Worm (Caenorhabditis elegans): ENCODE measurements around the gene W06A7.4.

DNA sequence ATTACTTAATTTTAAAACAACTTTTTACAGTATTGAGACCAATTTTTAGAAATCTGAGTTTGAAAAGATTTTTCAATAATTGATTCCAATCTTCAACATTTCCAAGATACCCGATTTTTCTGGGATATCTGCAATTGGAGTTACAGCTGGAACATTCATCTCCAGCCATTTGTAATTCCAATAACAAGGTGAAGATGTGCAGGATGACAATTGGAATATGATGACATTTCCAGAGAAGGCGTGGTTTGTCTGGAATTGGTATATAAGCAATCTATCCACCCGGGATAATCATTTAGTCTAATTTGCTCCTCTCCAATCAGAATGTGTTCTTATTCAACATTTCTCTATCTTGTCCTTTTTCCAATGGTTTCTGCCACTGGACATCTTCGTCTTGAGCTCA, 43.1 kb upstream of the W06A7.4 start, which contains the start of gene Y50E8A.11:
- TF ChIP-seq nhr-23 (tag; optimal IDR thresholded peaks at IDR 0.05) (no peak), elt-2 (tag; optimal IDR thresholded peaks at IDR 0.05) (no peak)

Measured in whole organism, L3 larva.